Worm (Caenorhabditis elegans) whole organism, midembryonic: ENCODE results near the gene pes-10.

Source experiments
- cog-1 ChIP-seq: sonication (generic microtip); optimal IDR thresholded peaks from 2 replicates; lab custom pipeline; 2016; ENCODE audit warnings: missing genetic modification characterization, missing compliant biosample characterization
- ref-1 ChIP-seq: fragments of 200-800 bp; sonication (Bioruptor generic); conservative IDR thresholded peaks from 2 replicates; pipeline ENCODE4 v1.3.6; 2022; ENCODE audit warnings: missing genetic modification reagents, missing genetic modification characterization, missing compliant biosample characterization
- tab-1 ChIP-seq: fragments of 200-800 bp; sonication (Bioruptor generic); IDR thresholded peaks from 2 replicates; pipeline ENCODE4 v1.3.6; 2022; ENCODE audit warnings: missing genetic modification characterization, missing compliant biosample characterization
- ztf-29 ChIP-seq: fragments of 200-800 bp; sonication (Bioruptor generic); IDR thresholded peaks from 2 replicates; pipeline ENCODE4 v1.3.6; 2022; ENCODE audit warnings: missing genetic modification reagents, missing genetic modification characterization, missing compliant biosample characterization

ce11 chrII:12897361-12897760 lies 49.7 kb upstream of the pes-10 start:
- TF ChIP-seq ref-1 (GFP tag; lab: Robert Waterston, UW) = no peak
- TF ChIP-seq cog-1 (tag; lab: Kevin White, UChicago) = no peak
- no peak for TF ChIP-seq ztf-29
- TF ChIP-seq tab-1 (GFP tag; lab: Robert Waterston, UW) = no peak
